Fruit fly (Drosophila melanogaster) whole organism, embryonic: Measurements from ENCODE around the gene CG3815.

Experiments used
- Atf-2 ChIP-seq: fragments of 200-800 bp; sonication (Bioruptor generic); optimal IDR thresholded peaks from 2 replicates; lab custom pipeline; 2016; ENCODE audit warnings: missing biosample characterization, missing genetic modification characterization
- BEAF-32 ChIP-seq: fragments of 200-800 bp; sonication (Bioruptor generic); optimal IDR thresholded peaks from 3 replicates; lab custom pipeline; 2017; ENCODE audit warnings: missing biosample characterization, missing genetic modification characterization, mild to moderate bottlenecking, moderate library complexity, missing genetic modification reagents
- Bdp1 ChIP-seq: fragments of 200-800 bp; sonication (Bioruptor generic); optimal IDR thresholded peaks from 3 replicates; lab custom pipeline; 2016; ENCODE audit warnings: missing biosample characterization, missing genetic modification characterization
- CG10366 ChIP-seq: fragments of 200-800 bp; sonication (Bioruptor generic); IDR thresholded peaks from 2 replicates; pipeline ENCODE4 v1.3.6; 2022; ENCODE audit warnings: missing biosample characterization, missing genetic modification characterization
- CG11456 ChIP-seq: fragments of 200-800 bp; sonication (Bioruptor generic); IDR thresholded peaks from 3 replicates; pipeline ENCODE4 v1.3.6; 2022; ENCODE audit warnings: missing biosample characterization, missing genetic modification characterization
- CG11560 ChIP-seq: fragments of 200-800 bp; sonication (Bioruptor generic); IDR thresholded peaks from 3 replicates; pipeline ENCODE4 v1.3.6; 2022; ENCODE audit warnings: missing biosample characterization, missing genetic modification characterization
- CG12942 ChIP-seq: fragments of 200-800 bp; sonication (Bioruptor generic); optimal IDR thresholded peaks from 3 replicates; lab custom pipeline; 2016; ENCODE audit warnings: missing biosample characterization, missing genetic modification characterization
- CG13424 ChIP-seq: fragments of 200-800 bp; sonication (Bioruptor generic); optimal IDR thresholded peaks from 2 replicates; lab custom pipeline; 2019; ENCODE audit warnings: missing biosample characterization, mild to moderate bottlenecking, missing genetic modification characterization, moderate library complexity
- CG15479 ChIP-seq: fragments of 200-800 bp; sonication (Bioruptor generic); optimal IDR thresholded peaks from 3 replicates; lab custom pipeline; 2019; ENCODE audit warnings: missing biosample characterization, mild to moderate bottlenecking, missing genetic modification characterization, moderate library complexity
- CG16813 ChIP-seq: fragments of 200-800 bp; sonication (Bioruptor generic); IDR thresholded peaks from 3 replicates; pipeline ENCODE4 v1.3.6; 2022; ENCODE audit warnings: missing biosample characterization, missing genetic modification characterization; ENCODE audit not compliant: partially characterized antibody
- CG17328 ChIP-seq: fragments of 200-800 bp; sonication (Bioruptor generic); IDR thresholded peaks from 2 replicates; pipeline ENCODE4 v1.3.6; 2022; ENCODE audit warnings: missing biosample characterization, missing genetic modification characterization
- CG17361 ChIP-seq: fragments of 200-800 bp; sonication (Bioruptor generic); IDR thresholded peaks from 3 replicates; pipeline ENCODE4 v1.3.6; 2022; ENCODE audit warnings: missing biosample characterization, missing genetic modification characterization
- CG17568 ChIP-seq: fragments of 200-800 bp; sonication (Bioruptor generic); optimal IDR thresholded peaks from 2 replicates; lab custom pipeline; 2018; ENCODE audit warnings: missing biosample characterization, mild to moderate bottlenecking, missing genetic modification characterization, moderate library complexity
- CG17802 ChIP-seq: fragments of 200-800 bp; sonication (Bioruptor generic); optimal IDR thresholded peaks from 2 replicates; lab custom pipeline; 2018; ENCODE audit warnings: missing biosample characterization, mild to moderate bottlenecking, missing genetic modification characterization, moderate library complexity
- CG18476 ChIP-seq: fragments of 200-800 bp; sonication (Bioruptor generic); optimal IDR thresholded peaks from 2 replicates; lab custom pipeline; 2016; ENCODE audit warnings: missing biosample characterization, mild to moderate bottlenecking, missing genetic modification characterization
- CG18619 ChIP-seq: fragments of 200-800 bp; sonication (Bioruptor generic); optimal IDR thresholded peaks from 3 replicates; lab custom pipeline; 2017; ENCODE audit warnings: missing biosample characterization, mild to moderate bottlenecking, missing genetic modification characterization
- CG2120 ChIP-seq: fragments of 200-800 bp; sonication (Bioruptor generic); optimal IDR thresholded peaks from 3 replicates; lab custom pipeline; 2016; ENCODE audit warnings: missing biosample characterization, missing genetic modification characterization
- CG32532 ChIP-seq: fragments of 200-800 bp; sonication (Bioruptor generic); IDR thresholded peaks from 2 replicates; pipeline ENCODE4 v1.3.6; 2022; ENCODE audit warnings: missing biosample characterization, missing genetic modification characterization
- CG32767 ChIP-seq: fragments of 200-800 bp; sonication (Bioruptor generic); IDR thresholded peaks from 2 replicates; pipeline ENCODE4 v1.3.6; 2022; ENCODE audit warnings: missing biosample characterization, missing genetic modification characterization
- CG33557 ChIP-seq: fragments of 200-800 bp; sonication (Bioruptor generic); optimal IDR thresholded peaks from 2 replicates; lab custom pipeline; 2019; ENCODE audit warnings: missing biosample characterization, mild to moderate bottlenecking, missing genetic modification characterization, moderate library complexity
- CG3407 ChIP-seq: fragments of 200-800 bp; sonication (Bioruptor generic); optimal IDR thresholded peaks from 2 replicates; lab custom pipeline; 2018; ENCODE audit warnings: missing biosample characterization, mild to moderate bottlenecking, missing genetic modification characterization
- CG4282 ChIP-seq: fragments of 200-800 bp; sonication (Bioruptor generic); optimal IDR thresholded peaks from 2 replicates; lab custom pipeline; 2016; ENCODE audit warnings: missing biosample characterization, missing genetic modification characterization
- CG6254 ChIP-seq: fragments of 200-800 bp; sonication (Bioruptor generic); optimal IDR thresholded peaks from 3 replicates; lab custom pipeline; 2017; ENCODE audit warnings: mild to moderate bottlenecking, missing biosample characterization, missing genetic modification reagents, missing genetic modification characterization
- CG6683 ChIP-seq: fragments of 200-800 bp; sonication (Bioruptor generic); optimal IDR thresholded peaks from 2 replicates; lab custom pipeline; 2017; ENCODE audit warnings: missing biosample characterization, mild to moderate bottlenecking, missing genetic modification characterization, missing genetic modification reagents
- CG7271 ChIP-seq: fragments of 200-800 bp; sonication (Bioruptor generic); optimal IDR thresholded peaks from 2 replicates; lab custom pipeline; 2018; ENCODE audit warnings: missing biosample characterization, mild to moderate bottlenecking, missing genetic modification characterization, moderate library complexity
- CG7745 ChIP-seq: fragments of 200-800 bp; sonication (Bioruptor generic); optimal IDR thresholded peaks from 2 replicates; lab custom pipeline; 2018; ENCODE audit warnings: missing biosample characterization, mild to moderate bottlenecking, missing genetic modification characterization, moderate library complexity
- CG7928 ChIP-seq: fragments of 200-800 bp; sonication (Bioruptor generic); optimal IDR thresholded peaks from 2 replicates; lab custom pipeline; 2017; ENCODE audit warnings: missing biosample characterization, mild to moderate bottlenecking, missing genetic modification characterization
- HLHmδ ChIP-seq: fragments of 200-800 bp; sonication (Bioruptor generic); optimal IDR thresholded peaks from 2 replicates; lab custom pipeline; 2018; ENCODE audit warnings: missing biosample characterization, mild to moderate bottlenecking, missing genetic modification characterization, moderate library complexity
- Lhr ChIP-seq: fragments of 200-800 bp; sonication (Bioruptor generic); optimal IDR thresholded peaks from 3 replicates; lab custom pipeline; 2017; ENCODE audit warnings: mild to moderate bottlenecking, missing biosample characterization, missing genetic modification reagents, missing genetic modification characterization
- Opbp ChIP-seq: fragments of 200-800 bp; sonication (Bioruptor generic); IDR thresholded peaks from 3 replicates; pipeline ENCODE4 v1.3.6; 2022; ENCODE audit warnings: missing biosample characterization, missing genetic modification characterization; ENCODE audit not compliant: partially characterized antibody
- Stat92E ChIP-seq, 3 experiments: fragments of >200 bp in 2 of 3; fragments of 200-800 bp in 1 of 3; sonication (Bioruptor generic) in 1 of 3; optimal IDR thresholded peaks; 2 replicates each; lab custom pipeline; 2017 to 2019; ENCODE audit warnings: missing biosample characterization in 3 of 3, missing genetic modification characterization in 3 of 3, mild to moderate bottlenecking in 1 of 3, moderate library complexity in 1 of 3
- Trl ChIP-seq, 3 experiments: fragments of >200 bp in 2 of 3; fragments of 200-800 bp in 1 of 3; sonication (Bioruptor generic) in 1 of 3; optimal IDR thresholded peaks; 2 replicates in 1 of 3; 3 replicates in 2 of 3; lab custom pipeline; 2016 to 2017; ENCODE audit warnings: missing biosample characterization in 1 of 3, missing genetic modification characterization in 1 of 3
- bigmax ChIP-seq: fragments of 200-800 bp; sonication (Bioruptor generic); optimal IDR thresholded peaks from 2 replicates; lab custom pipeline; 2018; ENCODE audit warnings: missing biosample characterization, mild to moderate bottlenecking, missing genetic modification characterization
- cas ChIP-seq: fragments of 200-800 bp; sonication (Bioruptor generic); IDR thresholded peaks from 2 replicates; pipeline ENCODE4 v1.3.6; 2022; ENCODE audit warnings: missing biosample characterization, missing genetic modification characterization
- dysf ChIP-seq: fragments of 200-800 bp; sonication (Bioruptor generic); IDR thresholded peaks from 3 replicates; pipeline ENCODE4 v1.3.6; 2022; ENCODE audit warnings: missing biosample characterization, missing genetic modification characterization
- esg ChIP-seq: fragments of 200-800 bp; sonication (Bioruptor generic); conservative IDR thresholded peaks from 2 replicates; pipeline ENCODE4 v1.3.6; 2022; ENCODE audit warnings: missing biosample characterization, missing genetic modification characterization
- gcm2 ChIP-seq: fragments of 200-800 bp; sonication (Bioruptor generic); optimal IDR thresholded peaks from 2 replicates; lab custom pipeline; 2016; ENCODE audit warnings: missing biosample characterization, missing genetic modification characterization
- gt ChIP-seq: fragments of 200-800 bp; sonication (Bioruptor generic); IDR thresholded peaks from 2 replicates; pipeline ENCODE4 v1.3.6; 2022; ENCODE audit warnings: missing biosample characterization, missing genetic modification characterization
- hb ChIP-seq: fragments of 200-800 bp; sonication (Bioruptor generic); IDR thresholded peaks from 3 replicates; pipeline ENCODE4 v1.3.6; 2022; ENCODE audit warnings: missing biosample characterization, missing genetic modification characterization; ENCODE audit not compliant: partially characterized antibody
- lbe ChIP-seq: fragments of 200-800 bp; sonication (Bioruptor generic); optimal IDR thresholded peaks from 2 replicates; lab custom pipeline; 2016; ENCODE audit warnings: missing biosample characterization, mild to moderate bottlenecking, missing genetic modification characterization
- nom ChIP-seq: fragments of 200-800 bp; sonication (Bioruptor generic); optimal IDR thresholded peaks from 2 replicates; lab custom pipeline; 2017; ENCODE audit warnings: missing biosample characterization, missing genetic modification characterization, mild to moderate bottlenecking, moderate library complexity, missing genetic modification reagents
- oc ChIP-seq: fragments of 200-800 bp; sonication (Bioruptor generic); optimal IDR thresholded peaks from 2 replicates; lab custom pipeline; 2018; ENCODE audit warnings: missing biosample characterization, mild to moderate bottlenecking, missing genetic modification characterization, moderate library complexity
- otp ChIP-seq: fragments of 200-800 bp; sonication (Bioruptor generic); IDR thresholded peaks from 3 replicates; pipeline ENCODE4, ENCODE4 v1.3.6; 2022; ENCODE audit warnings: missing biosample characterization, missing genetic modification characterization
- prd ChIP-seq, 3 experiments: fragments of >200 bp in 2 of 3; fragments of 200-800 bp in 1 of 3; sonication (Bioruptor generic) in 1 of 3; optimal IDR thresholded peaks in 2 of 3; IDR thresholded peaks in 1 of 3; 2 replicates in 2 of 3; 3 replicates in 1 of 3; pipeline versions ENCODE4 v1.3.6 to Lab custom; 2017 to 2022; ENCODE audit warnings: missing biosample characterization in 1 of 3, missing genetic modification characterization in 1 of 3
- schlank ChIP-seq: fragments of 200-800 bp; sonication (Bioruptor generic); optimal IDR thresholded peaks from 2 replicates; lab custom pipeline; 2018; ENCODE audit warnings: missing biosample characterization, mild to moderate bottlenecking, missing genetic modification characterization
- slbo ChIP-seq: fragments of 200-800 bp; sonication (Bioruptor generic); IDR thresholded peaks from 2 replicates; pipeline ENCODE4 v1.3.6; 2022; ENCODE audit warnings: missing biosample characterization, missing genetic modification characterization
- unpg ChIP-seq: fragments of 200-800 bp; sonication (Bioruptor generic); optimal IDR thresholded peaks from 3 replicates; lab custom pipeline; 2018; ENCODE audit warnings: missing biosample characterization, mild to moderate bottlenecking, missing genetic modification characterization, moderate library complexity
- vnd ChIP-seq: fragments of 200-800 bp; sonication (Bioruptor generic); IDR thresholded peaks from 3 replicates; pipeline ENCODE4 v1.3.6; 2022; ENCODE audit warnings: missing biosample characterization, missing genetic modification characterization; ENCODE audit not compliant: partially characterized antibody

Gene CG3815

dm6 chrX:6340593-6341068 is 45.4 kb downstream of the CG3815 start (continued):
- no peak for TF ChIP-seq gt (GFP tag; lab: Robert Waterston, UW)
- TF ChIP-seq slbo (GFP tag; lab: Robert Waterston, UW): no peak; the same call in none of the 2 replicates
- peak; percentile 57 for TF ChIP-seq CG10366 (GFP tag; lab: Robert Waterston, UW)
- TF ChIP-seq Bdp1 (GFP tag; lab: Kevin White, UChicago): peak; percentile 8
- no peak for TF ChIP-seq HLHmδ
- peak; percentile 97 for TF ChIP-seq nom (GFP tag; lab: Kevin White, UChicago)
- no peak for TF ChIP-seq cas (GFP tag; lab: Robert Waterston, UW)
- TF ChIP-seq CG7745 (tag; lab: Kevin White, UChicago): no peak
- TF ChIP-seq Atf-2 (GFP tag; lab: Kevin White, UChicago): no peak
- no peak for TF ChIP-seq Opbp (GFP tag; lab: Robert Waterston, UW)
- peak; percentile 53 for TF ChIP-seq CG7928 (GFP tag; lab: Kevin White, UChicago)
- TF ChIP-seq CG3407 (GFP tag; lab: Kevin White, UChicago): peak; percentile 50
- no peak for TF ChIP-seq prd (optimal IDR thresholded peaks at IDR 0.05; lab: Kevin White, UChicago)
- TF ChIP-seq prd (GFP tag; IDR thresholded peaks at IDR 0.05; lab: Robert Waterston, UW): no peak; the same call in 1 of the 3 replicates
- TF ChIP-seq CG11560 (tag; lab: Robert Waterston, UW): no peak
- no peak for TF ChIP-seq hb (GFP tag; lab: Robert Waterston, UW)
- peak; percentile 6 for TF ChIP-seq CG33557
- peak; percentile 38 for TF ChIP-seq Lhr (GFP tag; lab: Kevin White, UChicago)
- TF ChIP-seq CG7271: no peak
- TF ChIP-seq CG4282: no peak
- peak; percentile 64 for TF ChIP-seq CG6254 (GFP tag; lab: Kevin White, UChicago)
- TF ChIP-seq CG18476: peak; percentile 43
- TF ChIP-seq gcm2 (GFP tag; lab: Kevin White, UChicago): peak; percentile 27
- no peak for TF ChIP-seq BEAF-32 (GFP tag; lab: Kevin White, UChicago)
- peak in 1 of 2 experiments; percentile 0 for TF ChIP-seq Trl (optimal IDR thresholded peaks at IDR 0.05; lab: Kevin White, UChicago)
- no peak for TF ChIP-seq Trl (GFP tag; optimal IDR thresholded peaks at IDR 0.05; lab: Kevin White, UChicago)
- TF ChIP-seq bigmax (GFP tag; lab: Kevin White, UChicago): no peak
- no peak for TF ChIP-seq CG11456 (GFP tag; lab: Robert Waterston, UW)
- peak; percentile 11 for TF ChIP-seq CG12942 (GFP tag; lab: Kevin White, UChicago)
- peak; percentile 87 for TF ChIP-seq CG18619 (GFP tag; lab: Kevin White, UChicago)
- TF ChIP-seq otp (GFP tag; lab: Robert Waterston, UW): no peak
- TF ChIP-seq Stat92E (GFP tag; optimal IDR thresholded peaks at IDR 0.05; lab: Kevin White, UChicago): no peak
- peak; percentile 57 for TF ChIP-seq CG6683 (GFP tag; lab: Kevin White, UChicago)
- peak; percentile 75; the same call in 1 of the 2 replicates for TF ChIP-seq CG32532 (GFP tag; lab: Robert Waterston, UW)
- peak; percentile 72 for TF ChIP-seq unpg (GFP tag; lab: Kevin White, UChicago)
- no peak for TF ChIP-seq CG16813
- peak; percentile 62 for TF ChIP-seq dysf (GFP tag; lab: Robert Waterston, UW)
- peak; percentile 66 for TF ChIP-seq CG2120 (GFP tag; lab: Kevin White, UChicago)
- no peak for TF ChIP-seq CG17328 (GFP tag; lab: Robert Waterston, UW)
- peak; percentile 64 for TF ChIP-seq schlank (tag; lab: Kevin White, UChicago)
- TF ChIP-seq CG17802 (tag; lab: Kevin White, UChicago): no peak
- peak; percentile 87 for TF ChIP-seq CG17361 (GFP tag; lab: Robert Waterston, UW)
- peak; percentile 68 for TF ChIP-seq lbe (GFP tag; lab: Kevin White, UChicago)
- TF ChIP-seq esg (GFP tag; lab: Robert Waterston, UW): peak; percentile 56
- TF ChIP-seq CG13424 (tag; lab: Kevin White, UChicago): peak; percentile 86
- TF ChIP-seq vnd (GFP tag; lab: Robert Waterston, UW): no peak
- TF ChIP-seq CG32767 (GFP tag; lab: Robert Waterston, UW): no peak; the same call in 1 of the 2 replicates
- TF ChIP-seq CG15479 (GFP tag; lab: Kevin White, UChicago): no peak
- TF ChIP-seq CG17568 (GFP tag; lab: Kevin White, UChicago): peak; percentile 75
- no peak for TF ChIP-seq oc (tag; lab: Kevin White, UChicago)
